Worm (Caenorhabditis elegans) whole organism, L4 larva: ENCODE measurements around the gene W03D2.9.
A peak's percentile ranks its signal among the peaks of the same experiment; 100 is the strongest.

Source experiments
- Y105C5A.15 ChIP-seq: fragments of 200-800 bp; sonication (Bioruptor generic); IDR thresholded peaks from 2 replicates; pipeline ENCODE4 v1.3.6; 2022; ENCODE audit warnings: missing genetic modification characterization, missing compliant biosample characterization
- Y5F2A.4 ChIP-seq: fragments of 200-800 bp; sonication (Bioruptor generic); optimal IDR thresholded peaks from 2 replicates; lab custom pipeline; 2018; ENCODE audit warnings: mild to moderate bottlenecking, missing genetic modification characterization, missing compliant biosample characterization
- aha-1 ChIP-seq: fragments of 150-350 bp; peaks from one replicate; lab custom pipeline; 2014; ENCODE audit warnings: missing biosample characterization, missing genetic modification characterization
- ama-1 ChIP-seq: fragments of 150-350 bp; optimal IDR thresholded peaks from 2 replicates; lab custom pipeline; 2014; ENCODE audit warnings: inconsistent platforms, mixed read lengths
- arid-1 ChIP-seq: fragments of 200-800 bp; sonication (Bioruptor generic); conservative IDR thresholded peaks from 2 replicates; pipeline ENCODE4 v1.3.6; 2022; ENCODE audit warnings: missing genetic modification reagents, missing genetic modification characterization, missing compliant biosample characterization
- cey-2 ChIP-seq: sonication (generic microtip); optimal IDR thresholded peaks from 3 replicates; lab custom pipeline; 2017; ENCODE audit warnings: missing genetic modification characterization, mild to moderate bottlenecking, missing compliant biosample characterization, antibody characterized with exemption, borderline replicate concordance; ENCODE audit not compliant: insufficient read depth
- ctbp-1 ChIP-seq: fragments of 200-800 bp; sonication (Bioruptor generic); IDR thresholded peaks from 2 replicates; pipeline ENCODE4 v1.3.6; 2022; ENCODE audit warnings: missing genetic modification reagents, missing genetic modification characterization, missing compliant biosample characterization
- daf-12 ChIP-seq: fragments of 150-350 bp; optimal IDR thresholded peaks from 2 replicates; lab custom pipeline; 2014; ENCODE audit warnings: missing biosample characterization, missing genetic modification reagents, missing genetic modification characterization
- daf-16 ChIP-seq, 3 experiments: sonication (generic microtip); optimal IDR thresholded peaks; 2 replicates each; lab custom pipeline; 2016 to 2017; ENCODE audit warnings: missing genetic modification characterization in 3 of 3, missing genetic modification reagents in 3 of 3, mild to moderate bottlenecking in 2 of 3, missing compliant biosample characterization in 2 of 3, missing biosample characterization in 1 of 3, moderate library complexity in 1 of 3
- daf-8 ChIP-seq: fragments of 200-800 bp; sonication (Bioruptor generic); IDR thresholded peaks from 2 replicates; pipeline ENCODE4 v1.3.6; 2022; ENCODE audit warnings: missing genetic modification characterization, missing compliant biosample characterization
- dmd-6 ChIP-seq: fragments of 200-800 bp; sonication (Bioruptor generic); IDR thresholded peaks from 2 replicates; pipeline ENCODE4 v1.3.6; 2022; ENCODE audit warnings: missing genetic modification reagents, missing genetic modification characterization, missing compliant biosample characterization
- dpl-1 ChIP-seq: fragments of 150-350 bp; optimal IDR thresholded peaks from 2 replicates; lab custom pipeline; 2014; ENCODE audit warnings: missing biosample characterization, missing genetic modification reagents, missing genetic modification characterization
- duxl-1 ChIP-seq: sonication (generic microtip); optimal IDR thresholded peaks from 2 replicates; lab custom pipeline; 2016; ENCODE audit warnings: mild to moderate bottlenecking, missing genetic modification characterization, moderate library complexity, missing compliant biosample characterization; ENCODE audit not compliant: poor library complexity
- fos-1 ChIP-seq: fragments of 150-350 bp; optimal IDR thresholded peaks from 2 replicates; lab custom pipeline; 2014; ENCODE audit warnings: missing biosample characterization, missing genetic modification characterization
- hlh-11 ChIP-seq: fragments of 200-800 bp; sonication (Bioruptor generic); optimal IDR thresholded peaks from 2 replicates; lab custom pipeline; 2018; ENCODE audit warnings: mild to moderate bottlenecking, missing genetic modification characterization, missing compliant biosample characterization
- hlh-30 ChIP-seq: sonication (generic microtip); optimal IDR thresholded peaks from 2 replicates; lab custom pipeline; 2017; ENCODE audit warnings: antibody characterized with exemption, mild to moderate bottlenecking, missing genetic modification characterization, missing compliant biosample characterization; ENCODE audit not compliant: insufficient read depth
- hmg-1.1 ChIP-seq: fragments of 200-800 bp; sonication (Bioruptor generic); IDR thresholded peaks from 2 replicates; pipeline ENCODE4 v1.3.6; 2022; ENCODE audit warnings: missing genetic modification reagents, missing genetic modification characterization, missing compliant biosample characterization
- jun-1 ChIP-seq: fragments of 150-350 bp; optimal IDR thresholded peaks from 2 replicates; lab custom pipeline; 2014; ENCODE audit warnings: missing biosample characterization, missing genetic modification reagents, missing genetic modification characterization
- lim-7 ChIP-seq: fragments of 200-800 bp; sonication (Bioruptor generic); IDR thresholded peaks from 2 replicates; pipeline ENCODE4 v1.3.6; 2022; ENCODE audit warnings: missing genetic modification characterization, missing compliant biosample characterization
- lin-29 ChIP-seq: fragments of 200-800 bp; sonication (Bioruptor generic); IDR thresholded peaks from 2 replicates; pipeline ENCODE4 v1.3.6; 2022; ENCODE audit warnings: missing genetic modification reagents, missing genetic modification characterization, missing compliant biosample characterization
- lir-3 ChIP-seq: sonication (generic microtip); optimal IDR thresholded peaks from 2 replicates; lab custom pipeline; 2016; ENCODE audit warnings: mild to moderate bottlenecking, missing genetic modification characterization, missing compliant biosample characterization
- lsy-2 ChIP-seq, 2 experiments: fragments of 150-350 bp in 1 of 2; sonication (generic microtip) in 1 of 2; optimal IDR thresholded peaks; 2 replicates each; lab custom pipeline; 2014 to 2017; ENCODE audit warnings: missing biosample characterization in 2 of 2, missing genetic modification characterization in 2 of 2
- madf-5 ChIP-seq, 2 experiments: fragments of 200-800 bp; sonication (Bioruptor generic); IDR thresholded peaks; 2 replicates each; pipeline ENCODE4 v1.3.6; 2022; ENCODE audit warnings: missing compliant biosample characterization in 2 of 2, missing genetic modification characterization in 2 of 2
- mdt-29 ChIP-seq: fragments of 200-800 bp; sonication (Bioruptor generic); IDR thresholded peaks from 2 replicates; pipeline ENCODE4 v1.3.6; 2022; ENCODE audit warnings: missing genetic modification reagents, missing genetic modification characterization, missing compliant biosample characterization
- mes-2 ChIP-seq: sonication (generic microtip); optimal IDR thresholded peaks from 2 replicates; lab custom pipeline; 2016; ENCODE audit warnings: missing genotype, mild to moderate bottlenecking, missing genetic modification characterization, missing compliant biosample characterization; ENCODE audit not compliant: poor library complexity, severe bottlenecking
- nhr-10 ChIP-seq: fragments of 150-350 bp; optimal IDR thresholded peaks from 2 replicates; lab custom pipeline; 2014; ENCODE audit warnings: missing biosample characterization, missing genetic modification characterization
- nhr-102 ChIP-seq: sonication (generic microtip); optimal IDR thresholded peaks from 2 replicates; lab custom pipeline; 2016; ENCODE audit warnings: mild to moderate bottlenecking, missing genetic modification characterization, moderate library complexity, missing compliant biosample characterization
- nhr-237 ChIP-seq: sonication (generic microtip); optimal IDR thresholded peaks from 2 replicates; lab custom pipeline; 2017; ENCODE audit warnings: missing biosample characterization, missing genetic modification characterization
- nhr-28 ChIP-seq: fragments of 150-350 bp; optimal IDR thresholded peaks from 2 replicates; lab custom pipeline; 2014; ENCODE audit warnings: missing biosample characterization, missing genetic modification characterization
- nhr-41 ChIP-seq: fragments of 200-800 bp; sonication (Bioruptor generic); IDR thresholded peaks from 2 replicates; pipeline ENCODE4 v1.3.6; 2022; ENCODE audit warnings: missing genetic modification reagents, missing genetic modification characterization, missing compliant biosample characterization
- nhr-42 ChIP-seq: fragments of 200-800 bp; sonication (Bioruptor generic); IDR thresholded peaks from 2 replicates; pipeline ENCODE4 v1.3.6; 2022; ENCODE audit warnings: missing genetic modification characterization, missing compliant biosample characterization
- nhr-77 ChIP-seq: fragments of 150-350 bp; optimal IDR thresholded peaks from 2 replicates; lab custom pipeline; 2014; ENCODE audit warnings: missing biosample characterization, missing genetic modification characterization
- php-3 ChIP-seq: fragments of 200-800 bp; sonication (Bioruptor generic); IDR thresholded peaks from 2 replicates; pipeline ENCODE4 v1.3.6; 2022; ENCODE audit warnings: missing genetic modification reagents, missing genetic modification characterization, missing compliant biosample characterization
- pqm-1 ChIP-seq: sonication (generic microtip); optimal IDR thresholded peaks from 2 replicates; lab custom pipeline; 2017; ENCODE audit warnings: missing biosample characterization, missing genetic modification characterization
- sdz-12 ChIP-seq: fragments of 200-800 bp; sonication (Bioruptor generic); optimal IDR thresholded peaks from 2 replicates; lab custom pipeline; 2018; ENCODE audit warnings: mild to moderate bottlenecking, missing genetic modification characterization, missing compliant biosample characterization
- set-16 ChIP-seq: fragments of 200-800 bp; sonication (Bioruptor generic); IDR thresholded peaks from 2 replicates; pipeline ENCODE4 v1.3.6; 2022; ENCODE audit warnings: missing genetic modification reagents, missing genetic modification characterization, missing compliant biosample characterization
- tag-97 ChIP-seq: fragments of 200-800 bp; sonication (Bioruptor generic); IDR thresholded peaks from 2 replicates; pipeline ENCODE4 v1.3.6; 2022; ENCODE audit warnings: missing genetic modification characterization, missing compliant biosample characterization
- unc-39 ChIP-seq: sonication (generic microtip); optimal IDR thresholded peaks from 2 replicates; lab custom pipeline; 2017; ENCODE audit warnings: missing biosample characterization, missing genetic modification characterization
- unc-62 ChIP-seq, 3 experiments: fragments of 150-350 bp in 1 of 3; sonication (generic microtip); optimal IDR thresholded peaks in 2 of 3; peaks in 1 of 3; 1 replicate in 1 of 3; 2 replicates in 2 of 3; lab custom pipeline; 2014 to 2017; ENCODE audit warnings: missing biosample characterization in 3 of 3, missing genetic modification characterization in 3 of 3, missing genetic modification reagents in 3 of 3, missing genotype in 1 of 3
- vab-7 ChIP-seq: fragments of 200-800 bp; sonication (Bioruptor generic); IDR thresholded peaks from 2 replicates; pipeline ENCODE4 v1.3.6; 2022; ENCODE audit warnings: missing genetic modification reagents, missing genetic modification characterization, missing compliant biosample characterization
- zip-2 ChIP-seq: fragments of 150-350 bp; optimal IDR thresholded peaks from 2 replicates; lab custom pipeline; 2014; ENCODE audit warnings: missing biosample characterization, missing genetic modification characterization
- ztf-11 ChIP-seq: fragments of 150-350 bp; optimal IDR thresholded peaks from 2 replicates; lab custom pipeline; 2014; ENCODE audit warnings: missing biosample characterization, missing genetic modification characterization

The W03D2.9 gene

DNA sequence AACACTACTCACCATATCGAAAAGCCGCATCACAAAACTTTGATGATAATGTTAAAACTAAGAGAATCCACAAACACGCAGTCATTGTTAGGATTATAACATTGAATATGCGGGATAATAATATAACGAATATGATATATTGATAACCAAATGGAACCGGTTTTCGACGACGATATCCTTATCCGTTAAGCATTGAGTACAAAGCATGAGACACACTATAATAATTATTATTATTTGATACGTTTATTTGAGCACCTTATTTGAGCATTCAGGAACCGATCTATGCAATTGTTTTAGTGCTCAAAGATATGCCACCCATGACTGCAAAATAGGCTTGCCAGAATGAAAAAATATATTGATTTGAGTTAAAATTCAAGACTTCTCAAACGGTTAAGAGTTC, at the start of gene W03D2.9:
TSS of gene W03D2.9 (minus strand) at position 101 of the 400 bp plus-strand sequence.
- TF ChIP-seq ctbp-1 (GFP tag; lab: Robert Waterston, UW) (no peak), pqm-1 (tag; lab: Kevin White, UChicago) (no peak), fos-1 (no peak), ztf-11 (no peak), lim-7 (GFP tag; lab: Robert Waterston, UW) (no peak), cey-2 (tag; lab: Kevin White, UChicago) (no peak), jun-1 (tag; lab: Kevin White, UChicago) (no peak), nhr-10 (no peak), nhr-77 (tag; lab: Kevin White, UChicago) (no peak), daf-8 (GFP tag; lab: Robert Waterston, UW) (no peak), lsy-2 (tag; optimal IDR thresholded peaks at IDR 0.05; lab: Kevin White, UChicago) (no peak), nhr-237 (tag; lab: Kevin White, UChicago) (no peak), mes-2 (tag; lab: Kevin White, UChicago) (no peak), aha-1 (no peak), nhr-102 (no peak)

DNA sequence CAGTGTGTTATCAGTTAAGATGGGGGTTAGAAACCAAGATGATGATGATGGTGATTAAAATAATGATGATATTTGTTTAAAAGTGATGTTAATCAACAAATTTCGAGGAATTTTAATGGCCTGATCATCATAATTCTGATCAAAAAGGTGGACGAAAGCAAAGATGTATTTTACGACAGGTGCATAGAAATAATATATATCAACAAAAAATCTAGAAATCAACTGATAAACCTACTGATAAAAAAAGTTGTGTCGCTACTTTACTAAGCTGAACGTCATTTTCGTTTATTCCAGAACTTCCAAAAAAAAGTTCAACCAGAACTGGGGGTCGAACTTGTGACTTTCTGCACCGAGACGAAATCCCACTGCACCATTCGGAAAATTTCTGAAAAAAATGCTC, 48.6 kb upstream of the W03D2.9 start, which contains the start of gene mul-1:
TSS of gene mul-1 (minus strand) at position 84 of the 400 bp plus-strand sequence.
- TF ChIP-seq tag-97 (GFP tag; lab: Robert Waterston, UW) (no peak), dmd-6 (GFP tag; lab: Robert Waterston, UW) (peak; percentile 59), arid-1 (GFP tag; lab: Robert Waterston, UW) (no peak), madf-5 (GFP tag; IDR thresholded peaks at IDR 0.05; lab: Robert Waterston, UW) (no peak), nhr-41 (no peak), dpl-1 (GFP tag; lab: Kevin White, UChicago) (no peak), ama-1 (lab: Kevin White, UChicago) (no peak), php-3 (no peak), nhr-28 (tag; lab: Kevin White, UChicago) (no peak), daf-16 (GFP tag; optimal IDR thresholded peaks at IDR 0.05; lab: Kevin White, UChicago) (no peak), daf-16 (tag; optimal IDR thresholded peaks at IDR 0.05; lab: Kevin White, UChicago) (peak; percentile 42), unc-62 (GFP tag; optimal IDR thresholded peaks at IDR 0.05 in 1 of 2; lab: Kevin White, UChicago) (peak in 1 of 2 experiments; percentile 8), unc-62 (tag; optimal IDR thresholded peaks at IDR 0.05; lab: Kevin White, UChicago) (no peak), mdt-29 (GFP tag; lab: Robert Waterston, UW) (no peak), Y5F2A.4 (GFP tag; lab: Kevin White, UChicago) (no peak)
- TF ChIP-seq, all 104 proteins: peak for 3

ce11 chrIV:4121055-4121454, 46.5 kb upstream of the W03D2.9 start:
- no peak for TF ChIP-seq nhr-10
- peak; percentile 28 for TF ChIP-seq hlh-11 (tag; lab: Kevin White, UChicago)
- no peak for TF ChIP-seq mes-2 (tag; lab: Kevin White, UChicago)
- peak; percentile 23; the same call in 1 of the 2 replicates for TF ChIP-seq dmd-6 (GFP tag; lab: Robert Waterston, UW)
- peak; percentile 43 for TF ChIP-seq pqm-1 (tag; lab: Kevin White, UChicago)

- TF ChIP-seq duxl-1 (tag; lab: Kevin White, UChicago), result no peak
- no peak for TF ChIP-seq hlh-11 (tag; lab: Kevin White, UChicago)
- TF ChIP-seq Y105C5A.15 (GFP tag; lab: Robert Waterston, UW), result no peak
- no peak for TF ChIP-seq ama-1 (lab: Kevin White, UChicago)
- no peak for TF ChIP-seq lin-29 (GFP tag; lab: Robert Waterston, UW)
- no peak for TF ChIP-seq aha-1
- no peak for TF ChIP-seq sdz-12 (GFP tag; lab: Kevin White, UChicago)
- TF ChIP-seq hmg-1.1 (GFP tag; lab: Robert Waterston, UW), result no peak
- TF ChIP-seq hlh-30 (tag; lab: Kevin White, UChicago), result no peak
- no peak for TF ChIP-seq set-16
- TF ChIP-seq zip-2 (tag; lab: Kevin White, UChicago), result no peak
- TF ChIP-seq daf-12 (tag; lab: Kevin White, UChicago), result no peak
- TF ChIP-seq unc-39 (tag; lab: Kevin White, UChicago), result no peak
- no peak for TF ChIP-seq nhr-42
- no peak for TF ChIP-seq lir-3 (tag; lab: Kevin White, UChicago)
- no peak for TF ChIP-seq vab-7 (GFP tag; lab: Robert Waterston, UW)
- TF ChIP-seq, all 104 proteins: peak for 0
Measured at ce11 chrIV:4120263-4120662, 45.8 kb upstream of the W03D2.9 start, which contains the start of gene F49F1.5. F49F1.5 (minus strand) TSS chrIV:4120415.
